Fruit fly (Drosophila melanogaster) whole organism: Measurements from ENCODE around the gene RpS25.

Experiments used
- CG8478 ChIP-seq: fragments of >200 bp; optimal IDR thresholded peaks from 2 replicates; lab custom pipeline; 2018; ENCODE audit warnings: inconsistent platforms
- Dll ChIP-seq: fragments of >200 bp; optimal IDR thresholded peaks from 2 replicates; lab custom pipeline; 2017
- EcR ChIP-seq, 2 experiments: fragments of >200 bp; optimal IDR thresholded peaks; 2 replicates each; lab custom pipeline; 2017; ENCODE audit warnings: missing biosample characterization in 2 of 2, missing genetic modification characterization in 2 of 2, missing genetic modification reagents in 2 of 2
- pan ChIP-seq: fragments of >200 bp; optimal IDR thresholded peaks from 2 replicates; lab custom pipeline; 2017
- psq ChIP-seq: fragments of >200 bp; optimal IDR thresholded peaks from 2 replicates; lab custom pipeline; 2017
- usp ChIP-seq: fragments of >200 bp; optimal IDR thresholded peaks from 2 replicates; lab custom pipeline; 2017; ENCODE audit warnings: missing biosample characterization, missing genetic modification characterization, mixed read lengths

RpS25 gene

DNA sequence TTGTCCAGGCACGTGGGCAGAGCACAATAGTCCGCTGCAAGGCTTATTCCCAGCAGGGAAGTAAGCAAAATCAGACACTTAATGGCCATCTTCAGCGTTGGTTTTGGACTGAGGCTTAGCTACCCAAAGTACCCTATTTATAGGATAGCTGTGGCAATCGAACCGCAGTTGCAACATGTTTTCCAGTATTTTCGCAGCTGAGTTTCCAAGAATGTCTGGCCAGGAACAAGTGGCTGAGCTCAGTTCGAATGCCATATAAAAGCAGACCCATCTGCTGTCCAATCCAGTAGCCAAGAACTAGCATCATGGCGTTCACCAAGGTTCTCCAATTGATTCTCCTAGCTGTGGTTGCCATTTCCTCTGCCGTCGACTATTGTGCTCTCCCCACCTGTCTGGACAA, 24.8 kb upstream of the RpS25 start, which contains the start of the genes scpr-B and scpr-A:
scpr-B (minus strand) TSS at position 101 of the 400 bp plus-strand sequence.
scpr-A (plus strand) TSS at position 293 of the 400 bp plus-strand sequence.
- TF ChIP-seq usp (GFP tag; lab: Kevin White, UChicago) (no peak), psq (lab: Kevin White, UChicago) (no peak), CG8478 (lab: Kevin White, UChicago) (no peak), EcR (GFP tag; optimal IDR thresholded peaks at IDR 0.05; lab: Kevin White, UChicago) (no peak), pan (lab: Kevin White, UChicago) (no peak), Dll (no peak)

dm6 chr3R:11237598-11237997, 21.5 kb upstream of the RpS25 start, which contains the start of gene CG31388:
Gene CG31388, plus strand, starts transcription at chr3R:11237815.
- TF ChIP-seq CG8478 (lab: Kevin White, UChicago): no peak
- no peak for TF ChIP-seq Dll
- TF ChIP-seq pan (lab: Kevin White, UChicago): no peak

dm6 chr3R:11236041-11236440, 20.0 kb upstream of the RpS25 start, which contains the start of gene CG31441:
Gene CG31441, plus strand, starts transcription at chr3R:11236286.
- TF ChIP-seq EcR (GFP tag; optimal IDR thresholded peaks at IDR 0.05; lab: Kevin White, UChicago) (no peak), CG8478 (lab: Kevin White, UChicago) (no peak), pan (lab: Kevin White, UChicago) (no peak), Dll (no peak), usp (GFP tag; lab: Kevin White, UChicago) (no peak), psq (lab: Kevin White, UChicago) (no peak)

- TF ChIP-seq pan (lab: Kevin White, UChicago): no peak
- TF ChIP-seq psq (lab: Kevin White, UChicago): no peak
- no peak for TF ChIP-seq CG8478 (lab: Kevin White, UChicago)
- TF ChIP-seq usp (GFP tag; lab: Kevin White, UChicago): no peak
- TF ChIP-seq Dll: no peak
- no peak for TF ChIP-seq EcR (GFP tag; optimal IDR thresholded peaks at IDR 0.05; lab: Kevin White, UChicago)
Measured at dm6 chr3R:11234918-11235371, 18.9 kb upstream of the RpS25 start, which contains the start of the genes Arfip and CG17721. Gene Arfip, minus strand, starts transcription at chr3R:11235013. Gene CG17721, plus strand, starts transcription at chr3R:11235140.

DNA sequence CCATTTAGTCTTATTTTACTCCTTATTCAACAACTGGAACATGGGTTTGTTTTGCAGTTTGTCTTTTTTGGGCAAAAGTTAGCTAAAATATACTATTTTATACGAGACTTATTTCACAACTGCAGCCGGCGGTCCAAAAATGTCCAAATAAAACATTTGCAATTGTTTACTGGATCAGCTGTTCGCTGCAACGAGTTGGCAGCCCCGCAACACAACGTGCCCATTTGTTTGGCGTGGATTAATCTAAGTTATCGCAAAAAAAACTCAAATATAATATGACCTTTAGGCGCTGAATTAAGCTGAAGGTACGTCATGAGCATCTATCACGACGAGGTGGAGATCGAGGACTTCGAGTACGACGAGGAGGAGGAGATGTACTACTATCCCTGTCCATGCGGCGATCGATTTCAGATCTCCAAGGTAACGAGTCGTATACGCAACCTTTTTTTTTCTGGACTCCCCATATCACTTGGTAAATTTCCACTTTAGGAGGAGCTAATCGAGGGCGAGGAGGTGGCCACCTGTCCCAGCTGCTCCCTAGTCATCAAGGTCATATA, 15.7 kb upstream of the RpS25 start, which contains the start of the genes CG17187 and Dph3:
CG17187 (minus strand) TSS at position 175 of the 557 bp plus-strand sequence.
Dph3 (plus strand) TSS at position 208 of the 557 bp plus-strand sequence.
- no peak for TF ChIP-seq CG8478 (lab: Kevin White, UChicago)
- TF ChIP-seq EcR (GFP tag; optimal IDR thresholded peaks at IDR 0.05; lab: Kevin White, UChicago): no peak
- no peak for TF ChIP-seq psq (lab: Kevin White, UChicago)

DNA sequence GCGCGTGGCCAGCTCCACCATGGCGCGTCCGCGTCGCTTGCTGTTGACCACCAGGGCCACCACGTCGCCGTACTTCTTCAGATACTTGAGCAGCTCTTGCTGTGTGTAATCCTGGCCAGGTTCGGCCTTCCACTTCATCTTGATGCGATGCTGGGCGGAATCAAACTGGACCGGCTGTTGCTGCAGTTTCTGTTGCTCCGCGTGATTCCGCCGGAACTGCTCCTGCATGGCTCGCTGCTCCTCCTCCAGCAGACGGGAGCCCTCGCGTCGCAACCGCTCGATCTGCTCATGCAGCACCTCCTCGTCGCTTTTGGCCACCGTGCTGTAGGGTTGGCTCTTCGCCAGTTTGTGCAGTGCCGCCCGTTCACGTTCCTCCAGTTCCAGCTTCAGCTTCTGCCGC, 14.9 kb upstream of the RpS25 start:
- TF ChIP-seq EcR (GFP tag; optimal IDR thresholded peaks at IDR 0.05; lab: Kevin White, UChicago) (no peak), psq (lab: Kevin White, UChicago) (no peak), usp (GFP tag; lab: Kevin White, UChicago) (no peak), CG8478 (lab: Kevin White, UChicago) (no peak), pan (lab: Kevin White, UChicago) (no peak), Dll (no peak)

dm6 chr3R:11230392-11230791, 14.3 kb upstream of the RpS25 start, which contains the start of gene GCC88:
Gene GCC88, minus strand, starts transcription at chr3R:11230600.
- TF ChIP-seq pan (lab: Kevin White, UChicago): no peak
- TF ChIP-seq CG8478 (lab: Kevin White, UChicago): no peak
- TF ChIP-seq psq (lab: Kevin White, UChicago): no peak
- TF ChIP-seq usp (GFP tag; lab: Kevin White, UChicago): no peak
- no peak for TF ChIP-seq Dll
- no peak for TF ChIP-seq EcR (GFP tag; optimal IDR thresholded peaks at IDR 0.05; lab: Kevin White, UChicago)

dm6 chr3R:11226496-11226895, 10.4 kb upstream of the RpS25 start, which contains the start of gene CG17726:
Gene CG17726, plus strand, starts transcription at chr3R:11226762.
- TF ChIP-seq EcR (GFP tag; optimal IDR thresholded peaks at IDR 0.05; lab: Kevin White, UChicago): no peak
- no peak for TF ChIP-seq CG8478 (lab: Kevin White, UChicago)
- no peak for TF ChIP-seq usp (GFP tag; lab: Kevin White, UChicago)
- TF ChIP-seq pan (lab: Kevin White, UChicago): peak; percentile 95
- TF ChIP-seq Dll: no peak

DNA sequence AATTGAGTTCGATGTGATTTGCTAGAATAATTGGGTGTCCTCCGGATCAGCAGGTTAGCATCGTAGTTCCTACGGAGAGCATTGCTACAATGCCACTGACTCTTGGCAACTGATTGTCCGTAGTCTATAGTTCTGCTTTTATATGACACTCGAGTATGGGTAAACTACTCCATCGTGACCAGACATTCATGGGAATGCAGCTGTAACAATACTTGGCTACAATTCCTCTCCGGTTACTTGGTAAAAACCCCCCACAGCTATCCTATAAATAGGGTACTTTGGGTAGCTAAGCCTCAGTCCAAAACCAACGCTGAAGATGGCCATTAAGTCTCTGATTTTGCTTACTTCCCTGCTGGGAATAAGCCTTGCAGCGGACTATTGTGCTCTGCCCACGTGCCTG, 9.1 kb upstream of the RpS25 start, which contains the start of gene scpr-C:
scpr-C (plus strand) TSS at position 301 of the 400 bp plus-strand sequence.
- no peak for TF ChIP-seq psq (lab: Kevin White, UChicago)
- TF ChIP-seq EcR (GFP tag; optimal IDR thresholded peaks at IDR 0.05; lab: Kevin White, UChicago): no peak
- no peak for TF ChIP-seq CG8478 (lab: Kevin White, UChicago)
- no peak for TF ChIP-seq pan (lab: Kevin White, UChicago)
- no peak for TF ChIP-seq usp (GFP tag; lab: Kevin White, UChicago)
- TF ChIP-seq Dll: no peak

DNA sequence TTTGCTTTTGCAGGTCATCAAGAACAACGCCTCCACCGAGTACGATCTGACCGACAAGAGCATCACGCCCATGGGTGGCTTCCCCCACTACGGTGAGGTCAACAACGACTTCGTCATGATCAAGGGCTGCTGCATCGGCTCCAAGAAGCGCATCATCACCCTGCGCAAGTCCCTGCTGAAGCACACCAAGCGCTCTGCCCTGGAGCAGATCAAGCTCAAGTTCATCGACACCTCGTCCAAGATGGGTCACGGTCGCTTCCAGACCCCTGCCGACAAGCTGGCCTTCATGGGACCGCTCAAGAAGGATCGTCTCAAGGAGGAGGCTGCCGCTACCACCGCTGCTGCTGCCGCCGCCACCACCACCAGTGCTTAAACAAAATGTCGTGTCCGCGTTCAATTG, 8.4 kb upstream of the RpS25 start:
- TF ChIP-seq pan (lab: Kevin White, UChicago) (no peak), CG8478 (lab: Kevin White, UChicago) (no peak), EcR (GFP tag; optimal IDR thresholded peaks at IDR 0.05; lab: Kevin White, UChicago) (no peak), Dll (no peak), usp (GFP tag; lab: Kevin White, UChicago) (no peak), psq (lab: Kevin White, UChicago) (no peak)

DNA sequence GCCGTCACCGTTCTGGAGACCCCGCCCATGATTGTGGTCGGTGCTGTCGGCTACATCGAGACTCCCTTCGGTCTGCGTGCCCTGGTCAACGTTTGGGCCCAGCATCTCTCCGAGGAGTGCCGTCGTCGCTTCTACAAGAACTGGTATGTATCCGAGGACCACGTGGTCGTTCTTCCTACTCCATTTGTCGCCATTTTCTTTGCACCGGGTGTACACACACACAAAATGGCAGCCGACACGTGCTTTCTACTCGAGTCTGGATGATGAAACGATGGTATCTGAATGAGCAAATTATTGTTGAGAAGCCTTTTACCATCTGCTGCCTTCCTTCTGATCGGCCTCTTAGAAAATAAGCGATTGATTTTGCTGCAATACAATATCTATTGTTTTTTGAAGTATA, 6.5 kb upstream of the RpS25 start:
- TF ChIP-seq CG8478 (lab: Kevin White, UChicago): no peak
- TF ChIP-seq EcR (GFP tag; optimal IDR thresholded peaks at IDR 0.05; lab: Kevin White, UChicago): no peak
- no peak for TF ChIP-seq psq (lab: Kevin White, UChicago)
- TF ChIP-seq pan (lab: Kevin White, UChicago): no peak
- TF ChIP-seq usp (GFP tag; lab: Kevin White, UChicago): no peak
- TF ChIP-seq Dll: no peak
